Worm (Caenorhabditis elegans) whole organism, L3 larva: ENCODE results near the gene F07B10.7.

Source experiments
- aly-2 ChIP-seq: fragments of 150-350 bp; optimal IDR thresholded peaks from 2 replicates; lab custom pipeline; 2014; ENCODE audit warnings: missing biosample characterization, missing genetic modification characterization
- ama-1 ChIP-seq: fragments of 150-350 bp; optimal IDR thresholded peaks from 2 replicates; lab custom pipeline; 2018
- egl-27 ChIP-seq: sonication (generic microtip); optimal IDR thresholded peaks from 4 replicates; lab custom pipeline; 2017; ENCODE audit warnings: missing biosample characterization, missing genetic modification reagents, missing genetic modification characterization
- jun-1 ChIP-seq: fragments of 150-350 bp; optimal IDR thresholded peaks from 2 replicates; lab custom pipeline; 2014; ENCODE audit warnings: missing biosample characterization, missing genetic modification reagents, missing genetic modification characterization
- mdl-1 ChIP-seq: fragments of 150-350 bp; optimal IDR thresholded peaks from 2 replicates; lab custom pipeline; 2014; ENCODE audit warnings: missing biosample characterization, missing genetic modification characterization
- nhr-28 ChIP-seq: fragments of 150-350 bp; optimal IDR thresholded peaks from 2 replicates; lab custom pipeline; 2014; ENCODE audit warnings: missing biosample characterization, missing genetic modification characterization
- pqm-1 ChIP-seq: fragments of 150-350 bp; optimal IDR thresholded peaks from 2 replicates; lab custom pipeline; 2017; ENCODE audit warnings: missing biosample characterization, missing genetic modification characterization, inconsistent platforms
- snpc-4 ChIP-seq: fragments of 150-350 bp; optimal IDR thresholded peaks from 2 replicates; lab custom pipeline; 2014; ENCODE audit warnings: missing biosample characterization, missing genetic modification characterization
- unc-39 ChIP-seq: sonication (generic microtip); optimal IDR thresholded peaks from 4 replicates; lab custom pipeline; 2017; ENCODE audit warnings: missing biosample characterization, missing genetic modification characterization
- unc-62 ChIP-seq: fragments of 150-350 bp; sonication (generic microtip); optimal IDR thresholded peaks from 4 replicates; lab custom pipeline; 2014; ENCODE audit warnings: missing biosample characterization, missing genetic modification reagents, missing genetic modification characterization

DNA sequence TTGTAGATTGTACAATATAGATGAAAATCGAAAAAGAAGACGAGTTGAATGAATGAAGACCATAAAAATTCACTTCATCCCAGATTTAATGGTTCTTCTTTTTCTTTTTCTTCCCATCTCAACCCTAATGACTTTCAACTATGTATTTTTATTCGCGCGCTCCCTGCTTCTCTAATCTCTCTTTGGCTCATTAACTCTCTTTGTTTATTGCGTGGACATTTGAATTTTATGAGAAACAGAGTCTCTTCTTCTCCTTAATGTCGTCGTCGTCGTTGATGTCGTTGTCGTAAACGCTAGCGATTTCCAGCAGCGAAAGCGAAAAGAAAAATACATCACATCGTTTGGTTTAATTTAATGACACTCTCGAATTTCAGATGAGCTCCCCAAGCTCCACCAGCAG lies 46.0 kb downstream of the F07B10.7 start:
- no peak for TF ChIP-seq jun-1 (tag; lab: Kevin White, UChicago)
- TF ChIP-seq aly-2 (tag; lab: Kevin White, UChicago): no peak
- no peak for TF ChIP-seq ama-1 (lab: Kevin White, UChicago)
- TF ChIP-seq snpc-4: no peak
- TF ChIP-seq mdl-1 (tag; lab: Kevin White, UChicago): no peak
- no peak for TF ChIP-seq egl-27
- no peak for TF ChIP-seq unc-62 (GFP tag; lab: Kevin White, UChicago)
- no peak for TF ChIP-seq unc-39 (tag; lab: Kevin White, UChicago)
- no peak for TF ChIP-seq nhr-28
- TF ChIP-seq pqm-1 (tag; lab: Kevin White, UChicago): no peak
